Worm (Caenorhabditis elegans): ENCODE measurements around the gene T09F3.2.

DNA sequence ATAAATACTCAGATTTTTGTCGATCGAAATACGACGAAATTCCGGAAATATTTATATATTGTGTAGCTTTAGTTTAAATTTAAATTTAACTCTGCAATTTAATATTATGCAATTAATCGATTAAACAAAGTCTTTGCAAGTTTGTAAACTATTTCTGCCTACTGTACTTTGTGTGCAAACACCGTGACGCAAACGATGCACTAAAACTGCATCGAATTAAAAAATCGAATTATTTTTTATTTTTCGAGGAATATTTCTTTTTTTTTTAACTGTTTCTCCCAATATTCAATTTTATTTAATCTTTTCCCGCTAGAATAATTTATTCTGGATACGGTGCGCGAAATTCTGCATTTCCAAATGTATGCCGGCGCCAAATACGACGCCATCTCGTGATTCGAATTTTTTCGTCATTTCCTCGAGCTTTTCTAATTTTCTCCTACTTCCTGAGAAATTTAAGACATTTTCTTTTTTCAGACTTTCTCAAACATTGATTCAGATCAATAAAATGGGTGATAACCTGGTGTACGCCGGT, 25.4 kb downstream of the T09F3.2 start, which contains the start of gene eif-2A:
- TF ChIP-seq med-1 (GFP tag; optimal IDR thresholded peaks at IDR 0.05; ENCODE audit: insufficient read depth): no peak
- no peak for TF ChIP-seq tab-1 (GFP tag; IDR thresholded peaks at IDR 0.05)
- no peak for TF ChIP-seq T22C8.4 (GFP tag; IDR thresholded peaks at IDR 0.05)
- no peak for TF ChIP-seq ref-1 (GFP tag; conservative IDR thresholded peaks at IDR 0.05)

Measured in whole organism, midembryonic.